Worm (Caenorhabditis elegans): ENCODE measurements around the gene F18G5.1.

DNA sequence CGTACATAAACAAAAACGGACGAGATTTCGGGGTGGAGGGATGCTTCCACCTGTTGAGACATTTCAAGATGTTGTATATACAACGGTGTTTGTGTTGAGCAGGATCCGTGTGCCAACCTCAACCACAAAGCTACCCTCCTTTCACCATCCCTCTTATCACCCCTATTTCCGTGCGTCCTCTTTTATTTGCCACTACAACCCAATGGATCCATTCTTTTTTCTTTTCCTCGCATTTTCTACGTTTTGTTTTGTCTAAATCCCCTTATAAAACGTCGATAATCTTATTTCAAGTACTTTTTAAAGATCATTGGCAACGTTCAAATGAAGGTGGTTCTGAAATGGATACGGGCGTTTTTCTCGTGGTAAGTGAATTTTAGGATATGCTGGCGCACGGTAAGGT, 16.4 kb upstream of the F18G5.1 start, which contains the start of gene gpa-12:
- TF ChIP-seq ama-1 (optimal IDR thresholded peaks at IDR 0.05) (no peak), Y22D7AL.16 (tag; optimal IDR thresholded peaks at IDR 0.05) (no peak), sox-4 (tag; optimal IDR thresholded peaks at IDR 0.05) (no peak)
